Fruit fly (Drosophila melanogaster) whole organism, wandering third instar larva: Measurements from ENCODE around the gene CG13806.

ENCODE experiments used
- CG32264 ChIP-seq: fragments of 200-800 bp; sonication (Bioruptor generic); optimal IDR thresholded peaks from 2 replicates; lab custom pipeline; 2016; ENCODE audit warnings: missing biosample characterization, missing genetic modification characterization
- Myc ChIP-seq: fragments of >200 bp; optimal IDR thresholded peaks from 2 replicates; lab custom pipeline; 2017
- OdsH ChIP-seq: fragments of 200-800 bp; sonication (Bioruptor generic); optimal IDR thresholded peaks from 2 replicates; lab custom pipeline; 2016; ENCODE audit warnings: missing biosample characterization, mild to moderate bottlenecking, missing genetic modification characterization
- lola ChIP-seq: fragments of >200 bp; optimal IDR thresholded peaks from 2 replicates; lab custom pipeline; 2017; ENCODE audit warnings: missing biosample characterization, missing genetic modification characterization
- pan ChIP-seq: fragments of >200 bp; optimal IDR thresholded peaks from 2 replicates; lab custom pipeline; 2017
- psq ChIP-seq: fragments of 200-800 bp; sonication (Bioruptor generic); optimal IDR thresholded peaks from 3 replicates; lab custom pipeline; 2017; ENCODE audit warnings: missing biosample characterization, mild to moderate bottlenecking, missing genetic modification characterization, moderate library complexity
- rgr ChIP-seq: fragments of 200-800 bp; sonication (Bioruptor generic); optimal IDR thresholded peaks from 3 replicates; lab custom pipeline; 2016; ENCODE audit warnings: missing biosample characterization, mild to moderate bottlenecking, missing genetic modification characterization
- sage ChIP-seq: fragments of 200-800 bp; sonication (Bioruptor generic); optimal IDR thresholded peaks from 2 replicates; lab custom pipeline; 2016; ENCODE audit warnings: missing biosample characterization, mild to moderate bottlenecking, missing genetic modification characterization
- sv ChIP-seq: fragments of 200-800 bp; sonication (Bioruptor generic); optimal IDR thresholded peaks from 3 replicates; lab custom pipeline; 2016; ENCODE audit warnings: missing biosample characterization, missing genetic modification characterization

The CG13806 gene

DNA sequence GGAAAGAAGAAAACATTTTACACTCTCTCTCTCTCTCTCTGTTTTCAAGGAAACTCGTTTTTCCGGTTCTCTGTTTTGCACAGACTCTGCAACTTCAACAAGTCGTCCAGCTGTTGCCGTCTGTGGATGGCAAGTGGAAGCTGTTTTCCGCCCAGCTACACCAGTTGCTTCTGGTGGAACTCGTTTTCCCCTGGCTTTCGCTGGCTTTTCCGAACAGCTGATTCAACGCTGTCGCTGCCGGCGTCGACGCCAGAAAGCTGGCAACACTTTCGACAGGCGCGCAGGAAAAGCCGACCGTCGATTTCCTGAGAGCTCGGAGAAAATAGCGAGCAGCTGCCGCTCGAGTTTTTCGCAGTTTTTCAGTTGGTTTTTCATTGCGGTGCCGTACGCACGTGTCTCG is 16.3 kb downstream of the CG13806 start, which contains the start of gene MsR2:
MsR2 (plus strand) TSS at position 378 of the 400 bp plus-strand sequence.
- TF ChIP-seq Myc (lab: Kevin White, UChicago), result no peak
- no peak for TF ChIP-seq pan (lab: Kevin White, UChicago)
- TF ChIP-seq CG32264 (GFP tag; lab: Kevin White, UChicago), result no peak
- TF ChIP-seq sv (GFP tag; lab: Kevin White, UChicago), result no peak
- TF ChIP-seq psq, result no peak
- no peak for TF ChIP-seq sage (GFP tag; lab: Kevin White, UChicago)
- TF ChIP-seq rgr, result no peak
- TF ChIP-seq OdsH (GFP tag; lab: Kevin White, UChicago), result no peak
- TF ChIP-seq lola (GFP tag; lab: Kevin White, UChicago), result no peak
